Worm (Caenorhabditis elegans) whole organism, L2 larva: Measurements from ENCODE around the gene mrpl-37.

Experiments used
- aly-2 ChIP-seq: fragments of 150-350 bp; optimal IDR thresholded peaks from 2 replicates; lab custom pipeline; 2014; ENCODE audit warnings: missing biosample characterization, missing genetic modification characterization
- blmp-1 ChIP-seq: sonication (generic microtip); optimal IDR thresholded peaks from 2 replicates; lab custom pipeline; 2017; ENCODE audit warnings: missing genetic modification characterization, mild to moderate bottlenecking, missing compliant biosample characterization, antibody characterized with exemption, moderate library complexity; ENCODE audit not compliant: insufficient read depth
- elt-3 ChIP-seq: sonication (generic microtip); optimal IDR thresholded peaks from 2 replicates; lab custom pipeline; 2017; ENCODE audit warnings: missing biosample characterization, missing genetic modification characterization
- lin-13 ChIP-seq: fragments of 150-350 bp; optimal IDR thresholded peaks from 2 replicates; lab custom pipeline; 2014; ENCODE audit warnings: missing biosample characterization, missing genetic modification reagents, missing genetic modification characterization
- lin-39 ChIP-seq: fragments of 150-350 bp; optimal IDR thresholded peaks from 2 replicates; lab custom pipeline; 2014; ENCODE audit warnings: missing biosample characterization, missing genetic modification reagents, missing genetic modification characterization
- lsy-2 ChIP-seq, 2 experiments: fragments of 150-350 bp in 1 of 2; sonication (generic microtip) in 1 of 2; optimal IDR thresholded peaks; 2 replicates each; lab custom pipeline; 2014 to 2017; ENCODE audit warnings: missing biosample characterization in 2 of 2, missing genetic modification characterization in 2 of 2
- mab-5 ChIP-seq: fragments of 150-350 bp; optimal IDR thresholded peaks from 2 replicates; lab custom pipeline; 2014; ENCODE audit warnings: missing biosample characterization, missing genetic modification characterization
- mbf-1 ChIP-seq: sonication (generic microtip); optimal IDR thresholded peaks from 2 replicates; lab custom pipeline; 2017; ENCODE audit warnings: missing biosample characterization, missing genetic modification characterization
- mdl-1 ChIP-seq, 2 experiments: fragments of 150-350 bp in 1 of 2; sonication (generic microtip) in 1 of 2; optimal IDR thresholded peaks; 2 replicates each; lab custom pipeline; 2017; ENCODE audit warnings: missing biosample characterization in 2 of 2, missing genetic modification characterization in 2 of 2
- nhr-237 ChIP-seq: fragments of 150-350 bp; optimal IDR thresholded peaks from 2 replicates; lab custom pipeline; 2014; ENCODE audit warnings: missing biosample characterization, missing genetic modification characterization
- sma-3 ChIP-seq: sonication (generic microtip); optimal IDR thresholded peaks from 2 replicates; lab custom pipeline; 2016; ENCODE audit warnings: missing genetic modification reagents, missing genetic modification characterization, missing compliant biosample characterization
- unc-62 ChIP-seq: fragments of 150-350 bp; optimal IDR thresholded peaks from 2 replicates; lab custom pipeline; 2014; ENCODE audit warnings: missing biosample characterization, missing genetic modification reagents, missing genetic modification characterization
- ztf-11 ChIP-seq: sonication (generic microtip); optimal IDR thresholded peaks from 2 replicates; lab custom pipeline; 2017; ENCODE audit warnings: missing biosample characterization, missing genetic modification characterization

- TF ChIP-seq nhr-237 (tag; lab: Kevin White, UChicago) (no peak), sma-3 (GFP tag; lab: Kevin White, UChicago) (no peak), blmp-1 (no peak), lin-39 (no peak), elt-3 (tag; lab: Kevin White, UChicago) (no peak), aly-2 (tag; lab: Kevin White, UChicago) (no peak), mab-5 (no peak), lsy-2 (tag; optimal IDR thresholded peaks at IDR 0.05; lab: Kevin White, UChicago) (no peak), mbf-1 (no peak), lin-13 (GFP tag; lab: Kevin White, UChicago) (no peak), mdl-1 (tag; optimal IDR thresholded peaks at IDR 0.05; lab: Kevin White, UChicago) (no peak), unc-62 (GFP tag; lab: Kevin White, UChicago) (no peak), ztf-11 (no peak)
Measured at ce11 chrII:13590461-13590860, 15.6 kb upstream of the mrpl-37 start, which contains the start of gene clec-145.
